Fruit fly (Drosophila melanogaster): ENCODE results near the gene CG6830.

DNA sequence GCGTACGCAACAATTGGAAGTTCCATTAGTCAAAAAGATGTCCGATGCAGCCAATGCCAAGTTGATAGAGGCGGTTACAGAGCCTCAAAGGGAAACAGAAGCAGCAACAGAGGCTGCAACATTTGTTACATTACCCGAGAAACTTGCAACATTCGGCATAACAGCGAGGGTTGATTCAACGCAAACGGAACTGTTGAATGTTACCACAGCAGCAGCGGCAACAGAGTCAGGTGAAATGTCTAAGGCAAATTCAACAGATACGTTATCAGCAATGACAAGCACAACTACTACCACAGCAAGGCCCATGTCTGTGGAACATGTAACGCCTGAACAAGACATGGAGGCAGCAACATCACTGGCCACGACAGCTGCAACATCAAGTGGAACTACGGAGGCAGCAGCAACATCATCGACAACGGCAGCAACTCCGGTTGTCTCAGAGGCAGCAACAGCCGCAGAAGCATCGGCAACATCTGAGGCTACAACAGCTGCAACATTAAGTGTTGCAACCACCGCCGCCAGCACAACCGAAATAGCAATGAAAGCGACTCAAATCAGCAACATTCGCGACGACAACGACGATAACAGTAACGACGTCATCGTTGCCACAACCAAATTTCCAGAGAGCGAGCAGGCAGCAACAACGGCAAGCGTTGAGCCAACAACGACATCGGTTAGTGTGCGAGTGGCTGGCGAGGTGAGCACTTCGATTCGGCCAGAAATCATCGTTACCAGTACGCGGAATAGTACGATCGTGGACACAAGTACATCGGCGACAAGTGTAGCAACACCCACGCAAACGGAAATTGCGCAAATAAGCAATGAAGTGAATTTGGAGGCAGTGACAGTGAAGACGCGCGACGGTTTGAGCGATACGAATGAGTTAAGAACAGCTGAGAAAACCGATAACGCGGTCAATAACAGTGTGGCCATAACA lies 14.9 kb downstream of the CG6830 start:
- TF ChIP-seq insv (optimal IDR thresholded peaks at IDR 0.05) (no peak), psq (optimal IDR thresholded peaks at IDR 0.05) (no peak)
